Worm (Caenorhabditis elegans) whole organism, late embryonic: ENCODE data around the gene F54F7.6.

Experiments used
- nfya-1 ChIP-seq: sonication (generic microtip); optimal IDR thresholded peaks from 2 replicates; lab custom pipeline; 2017; ENCODE audit warnings: missing genetic modification characterization, mild to moderate bottlenecking, missing compliant biosample characterization, antibody characterized with exemption, moderate library complexity
- pha-4 ChIP-seq: fragments of 150-350 bp; optimal IDR thresholded peaks from 2 replicates; lab custom pipeline; 2018; ENCODE audit warnings: missing biosample characterization, missing genetic modification reagents, missing genetic modification characterization

DNA sequence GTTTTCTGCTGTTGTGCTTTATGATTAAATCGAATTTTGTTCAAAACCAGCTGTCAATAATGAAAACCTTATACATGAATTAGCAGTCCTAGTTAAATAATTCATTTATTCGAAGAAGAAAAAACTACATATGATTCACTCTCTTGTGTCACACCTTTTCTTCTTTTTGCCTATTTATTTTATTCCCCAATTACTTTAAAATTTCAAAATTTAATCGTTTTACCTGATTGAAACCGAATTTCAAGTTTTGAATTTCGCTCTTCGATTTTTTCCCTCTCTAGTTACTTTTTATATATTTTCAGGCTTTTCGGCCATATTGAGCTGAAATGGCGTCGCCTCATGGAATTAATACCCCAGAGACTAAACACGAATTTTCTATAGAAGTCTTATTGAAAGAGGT, 12.7 kb upstream of the F54F7.6 start, which contains the start of gene xtr-1:
- TF ChIP-seq nfya-1 (tag; lab: Kevin White, UChicago) (no peak), pha-4 (no peak)
